Worm (Caenorhabditis elegans): Measurements from ENCODE around the gene ins-20.

DNA sequence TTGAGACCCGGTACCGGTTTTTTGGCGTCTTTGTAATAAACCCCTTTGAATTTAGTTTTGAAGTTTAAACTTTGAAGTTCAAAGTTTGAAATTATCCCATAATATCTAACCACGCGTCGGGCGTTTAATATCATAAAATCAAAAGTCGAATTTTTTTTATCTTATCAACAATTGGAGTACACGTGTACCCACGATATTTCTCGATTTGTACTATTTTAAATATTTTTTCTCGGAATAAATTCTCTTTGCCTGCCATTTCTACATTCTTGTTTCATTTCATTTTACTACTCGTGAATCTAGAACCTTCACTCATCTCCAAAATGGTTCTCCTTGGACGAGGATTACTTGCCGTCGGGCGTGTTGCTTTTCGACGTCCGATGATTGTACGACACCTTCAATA, 39.5 kb downstream of the ins-20 start, which contains the start of gene gldc-1:
- TF ChIP-seq tbx-37 (GFP tag; conservative IDR thresholded peaks at IDR 0.05) (no peak), aly-1 (tag; optimal IDR thresholded peaks at IDR 0.05) (no peak)
